Comparison of ENCODE assay signal across 4 fruit fly cellular contexts in genomic region chr3L:10896923-10897322, dm6.
TF ChIP-seq lines count a peak whose summit lies in the region.

No protein-coding gene starts in this region.

- TF ChIP-seq CTCF in whole organism, embryonic (GFP tag; optimal IDR thresholded peaks at IDR 0.05; lab: Kevin White, UChicago) = no peak

TF ChIP-seq in whole organism, adult, 20 proteins besides CTCF, POLR2A, EP300 and RAD21:
- peak; percentile 73 for TF ChIP-seq kay (GFP tag; lab: Kevin White, UChicago; ENCODE audit: borderline replicate concordance)
- peak; percentile 98 for TF ChIP-seq cic (GFP tag; optimal IDR thresholded peaks at IDR 0.05; lab: Kevin White, UChicago)
- TF ChIP-seq CG7045 (GFP tag; optimal IDR thresholded peaks at IDR 0.05; lab: Kevin White, UChicago) = peak; percentile 12
- no peak for TF ChIP-seq CG1620 (GFP tag; optimal IDR thresholded peaks at IDR 0.05; lab: Kevin White, UChicago)
- TF ChIP-seq pad (GFP tag; optimal IDR thresholded peaks at IDR 0.05; lab: Kevin White, UChicago) = peak; percentile 6
- no peak for TF ChIP-seq bab1 (GFP tag; optimal IDR thresholded peaks at IDR 0.05; lab: Kevin White, UChicago)
- TF ChIP-seq CG12768 (GFP tag; optimal IDR thresholded peaks at IDR 0.05; lab: Kevin White, UChicago) = no peak
- no peak for TF ChIP-seq Crg-1 (GFP tag; optimal IDR thresholded peaks at IDR 0.05; lab: Kevin White, UChicago)
- TF ChIP-seq Mnt (GFP tag; optimal IDR thresholded peaks at IDR 0.05; lab: Kevin White, UChicago) = peak; percentile 70
- peak; percentile 12 for TF ChIP-seq Hr96 (GFP tag; optimal IDR thresholded peaks at IDR 0.05; lab: Kevin White, UChicago)

TF ChIP-seq in whole organism, embryonic, 481 proteins besides CTCF, POLR2A, EP300 and RAD21:
- TF ChIP-seq GATAe (GFP tag; conservative IDR thresholded peaks at IDR 0.05; lab: Robert Waterston, UW) (peak; percentile 64; the same call in 1 of the 2 replicates), CG14441 (GFP tag; IDR thresholded peaks at IDR 0.05; lab: Robert Waterston, UW) (peak; percentile 23; the same call in 1 of the 2 replicates), Deaf1 (tag; optimal IDR thresholded peaks at IDR 0.05; lab: Kevin White, UChicago) (peak; percentile 40), sug (tag; optimal IDR thresholded peaks at IDR 0.05; lab: Kevin White, UChicago) (peak; percentile 90), grn (GFP tag; optimal IDR thresholded peaks at IDR 0.05; lab: Kevin White, UChicago) (peak; percentile 99), sd (tag; optimal IDR thresholded peaks at IDR 0.05; lab: Kevin White, UChicago) (peak; percentile 28), lab (GFP tag; optimal IDR thresholded peaks at IDR 0.05; lab: Kevin White, UChicago) (peak; percentile 86), CG12769 (tag; optimal IDR thresholded peaks at IDR 0.05; lab: Kevin White, UChicago) (peak; percentile 77), tll (GFP tag; optimal IDR thresholded peaks at IDR 0.05; lab: Kevin White, UChicago) (no peak), twi (tag; optimal IDR thresholded peaks at IDR 0.05; lab: Kevin White, UChicago) (peak; percentile 29), CG34376 (GFP tag; optimal IDR thresholded peaks at IDR 0.05; lab: Kevin White, UChicago) (peak; percentile 89), chinmo (GFP tag; IDR thresholded peaks at IDR 0.05; lab: Robert Waterston, UW; ENCODE audit: partially characterized antibody) (0 out of 4 replicates have a peak, but pooled peaks have one; percentile 55), cwo (GFP tag; optimal IDR thresholded peaks at IDR 0.05; lab: Kevin White, UChicago) (peak; percentile 95), Hey (tag; optimal IDR thresholded peaks at IDR 0.05; lab: Kevin White, UChicago) (peak; percentile 99), Med (GFP tag; lab: Kevin White, UChicago) (peak; percentile 64), Rfx (GFP tag; IDR thresholded peaks at IDR 0.05; lab: Robert Waterston, UW) (no peak), Vsx1 (GFP tag; optimal IDR thresholded peaks at IDR 0.05; lab: Kevin White, UChicago) (peak; percentile 43), HmgZ (tag; optimal IDR thresholded peaks at IDR 0.05; lab: Kevin White, UChicago) (peak; percentile 22), slp2 (GFP tag; optimal IDR thresholded peaks at IDR 0.05; lab: Kevin White, UChicago) (no peak), exex (tag; optimal IDR thresholded peaks at IDR 0.05; lab: Kevin White, UChicago) (peak; percentile 94), CG8359 (GFP tag; optimal IDR thresholded peaks at IDR 0.05; lab: Kevin White, UChicago; ENCODE audit: borderline replicate concordance) (no peak), mirr (GFP tag; optimal IDR thresholded peaks at IDR 0.05; lab: Kevin White, UChicago) (peak; percentile 92), unc-4 (GFP tag; IDR thresholded peaks at IDR 0.05; lab: Robert Waterston, UW; ENCODE audit: partially characterized antibody) (no peak)

TF ChIP-seq in whole organism, prepupa, 60 proteins besides CTCF, POLR2A, EP300 and RAD21:
- TF ChIP-seq lz (GFP tag; optimal IDR thresholded peaks at IDR 0.05; lab: Kevin White, UChicago) (no peak), vri (GFP tag; optimal IDR thresholded peaks at IDR 0.05; lab: Kevin White, UChicago) (peak; percentile 70), eg (GFP tag; IDR thresholded peaks at IDR 0.05; lab: Robert Waterston, UW) (no peak), fd85E (GFP tag; optimal IDR thresholded peaks at IDR 0.05; lab: Kevin White, UChicago) (no peak), CG10631 (GFP tag; optimal IDR thresholded peaks at IDR 0.05; lab: Kevin White, UChicago) (no peak), Sox15 (GFP tag; optimal IDR thresholded peaks at IDR 0.05; lab: Kevin White, UChicago) (no peak), svp (GFP tag; lab: Kevin White, UChicago) (peak; percentile 81), CG7368 (GFP tag; optimal IDR thresholded peaks at IDR 0.05; lab: Kevin White, UChicago) (no peak), cyc (GFP tag; optimal IDR thresholded peaks at IDR 0.05; lab: Kevin White, UChicago) (no peak)

TF ChIP-seq in whole organism, wandering third instar larva, 38 proteins besides CTCF, POLR2A, EP300 and RAD21:
- TF ChIP-seq HLH106 (tag; optimal IDR thresholded peaks at IDR 0.05; lab: Kevin White, UChicago) (no peak), h (GFP tag; optimal IDR thresholded peaks at IDR 0.05; lab: Kevin White, UChicago) (peak; percentile 68), tai (GFP tag; optimal IDR thresholded peaks at IDR 0.05; lab: Kevin White, UChicago) (no peak), CrebA (GFP tag; optimal IDR thresholded peaks at IDR 0.05; lab: Kevin White, UChicago; ENCODE audit: borderline replicate concordance) (peak; percentile 34)
